Worm (Caenorhabditis elegans): Measurements from ENCODE around the gene mec-9.
A peak's percentile ranks its signal among the peaks of the same experiment; 100 is the strongest.

Gene mec-9

ce11 chrV:9915021-9915420, at the start of gene mec-9:
TSS of gene mec-9 (minus strand) at chrV:9915121.
- TF ChIP-seq mxl-3 (GFP tag; optimal IDR thresholded peaks at IDR 0.05) (no peak), F10B5.3 (tag; optimal IDR thresholded peaks at IDR 0.05) (no peak), nhr-28 (tag; optimal IDR thresholded peaks at IDR 0.05) (no peak), spr-3 (GFP tag; optimal IDR thresholded peaks at IDR 0.05) (no peak), rbr-2 (tag; optimal IDR thresholded peaks at IDR 0.05) (no peak), nhr-11 (tag; optimal IDR thresholded peaks at IDR 0.05) (no peak), ceh-28 (tag; optimal IDR thresholded peaks at IDR 0.05) (no peak), lin-39 (tag; optimal IDR thresholded peaks at IDR 0.05) (no peak), lir-3 (tag; optimal IDR thresholded peaks at IDR 0.05) (no peak), pqm-1 (tag; optimal IDR thresholded peaks at IDR 0.05) (no peak), egl-43 (GFP tag; IDR thresholded peaks at IDR 0.05) (no peak)

- 0 out of 2 replicates have a peak, but pooled peaks have one; percentile 62 for TF ChIP-seq egl-43 (GFP tag; IDR thresholded peaks at IDR 0.05)
- TF ChIP-seq vab-7 (GFP tag; IDR thresholded peaks at IDR 0.05), result no peak
- no peak for TF ChIP-seq nhr-10 (tag; optimal IDR thresholded peaks at IDR 0.05)
- TF ChIP-seq zag-1 (tag; optimal IDR thresholded peaks at IDR 0.05), result no peak
- peak; percentile 34; the same call in 1 of the 2 replicates for TF ChIP-seq hmg-1.1 (GFP tag; IDR thresholded peaks at IDR 0.05)
- TF ChIP-seq nhr-28 (tag; optimal IDR thresholded peaks at IDR 0.05), result no peak
- TF ChIP-seq nhr-111 (GFP tag; optimal IDR thresholded peaks at IDR 0.05), result no peak
- no peak for TF ChIP-seq nhr-25 (tag; optimal IDR thresholded peaks at IDR 0.05; ENCODE audit: borderline replicate concordance, insufficient read depth)
- no peak for TF ChIP-seq nhr-48 (tag; optimal IDR thresholded peaks at IDR 0.05)
- 0 out of 2 replicates have a peak, but pooled peaks have one; percentile 4 for TF ChIP-seq D1046.2 (GFP tag; IDR thresholded peaks at IDR 0.05)
- no peak for TF ChIP-seq fkh-10 (GFP tag; optimal IDR thresholded peaks at IDR 0.05)
- peak; percentile 57; the same call in 1 of the 2 replicates for TF ChIP-seq set-16 (GFP tag; IDR thresholded peaks at IDR 0.05)
- TF ChIP-seq pha-4 (GFP tag; IDR thresholded peaks at IDR 0.05), result no peak
- no peak for TF ChIP-seq pha-4 (tag; optimal IDR thresholded peaks at IDR 0.05)
- no peak for TF ChIP-seq nhr-76 (tag; optimal IDR thresholded peaks at IDR 0.05)
- TF ChIP-seq F37D6.2 (tag; optimal IDR thresholded peaks at IDR 0.05), result no peak
- TF ChIP-seq lin-29 (GFP tag; IDR thresholded peaks at IDR 0.05), result no peak
- TF ChIP-seq unc-62 (GFP tag; optimal IDR thresholded peaks at IDR 0.05 in 1 of 2), result peak in 1 of 2 experiments; percentile 96
- TF ChIP-seq unc-62 (tag; optimal IDR thresholded peaks at IDR 0.05), result no peak
- TF ChIP-seq zip-11 (GFP tag; IDR thresholded peaks at IDR 0.05), result no peak
- TF ChIP-seq rbr-2 (tag; optimal IDR thresholded peaks at IDR 0.05), result peak; percentile 29
- no peak for TF ChIP-seq nhr-237 (tag; optimal IDR thresholded peaks at IDR 0.05)
- no peak for TF ChIP-seq ceh-28 (tag; optimal IDR thresholded peaks at IDR 0.05)
- no peak for TF ChIP-seq T20F7.1 (GFP tag; optimal IDR thresholded peaks at IDR 0.05)
- TF ChIP-seq mdl-1 (tag; optimal IDR thresholded peaks at IDR 0.05), result no peak
- no peak for TF ChIP-seq lin-39 (tag; optimal IDR thresholded peaks at IDR 0.05)
- no peak for TF ChIP-seq unc-130 (GFP tag; optimal IDR thresholded peaks at IDR 0.05)
- TF ChIP-seq Y48G9A.11 (GFP tag; IDR thresholded peaks at IDR 0.05), result no peak
- TF ChIP-seq ceh-44 (GFP tag; IDR thresholded peaks at IDR 0.05), result no peak
- TF ChIP-seq zip-2 (tag; optimal IDR thresholded peaks at IDR 0.05), result no peak
- TF ChIP-seq spr-3 (GFP tag; optimal IDR thresholded peaks at IDR 0.05), result no peak
- TF ChIP-seq cey-2 (tag; optimal IDR thresholded peaks at IDR 0.05; ENCODE audit: borderline replicate concordance, insufficient read depth), result no peak
Measured at ce11 chrV:9964152-9964785, 49.3 kb upstream of the mec-9 start.

- TF ChIP-seq ces-1 (GFP tag; optimal IDR thresholded peaks at IDR 0.05) (no peak), unc-62 (GFP tag; optimal IDR thresholded peaks at IDR 0.05 in 1 of 2) (peak in 1 of 2 experiments; percentile 71), unc-62 (tag; optimal IDR thresholded peaks at IDR 0.05) (no peak), nhr-42 (GFP tag; IDR thresholded peaks at IDR 0.05) (no peak), ceh-20 (GFP tag; IDR thresholded peaks at IDR 0.05) (0 out of 2 replicates have a peak, but pooled peaks have one; percentile 35), mes-2 (tag; optimal IDR thresholded peaks at IDR 0.05; ENCODE audit: poor library complexity, severe bottlenecking) (peak; percentile 6), sdz-12 (GFP tag; optimal IDR thresholded peaks at IDR 0.05) (no peak), lin-1 (GFP tag; IDR thresholded peaks at IDR 0.05) (no peak), set-16 (GFP tag; IDR thresholded peaks at IDR 0.05) (peak; percentile 44; the same call in 1 of the 2 replicates), jun-1 (tag; optimal IDR thresholded peaks at IDR 0.05) (no peak), fkh-10 (GFP tag; optimal IDR thresholded peaks at IDR 0.05) (no peak), nhr-25 (tag; optimal IDR thresholded peaks at IDR 0.05; ENCODE audit: borderline replicate concordance, insufficient read depth) (peak; percentile 28), pqm-1 (tag; optimal IDR thresholded peaks at IDR 0.05) (no peak), dve-1 (tag; optimal IDR thresholded peaks at IDR 0.05; ENCODE audit: insufficient read depth) (no peak), mep-1 (tag; optimal IDR thresholded peaks at IDR 0.05) (peak; percentile 17), dpl-1 (GFP tag; optimal IDR thresholded peaks at IDR 0.05) (no peak)
Measured at ce11 chrV:9962916-9963315, 48.0 kb upstream of the mec-9 start.

Data from whole organism, L4 larva.